Fruit fly (Drosophila melanogaster) whole organism, adult: ENCODE data around the gene CG6739.

Experiments
- CG11617 ChIP-seq: fragments of 200-800 bp; sonication (Bioruptor generic); optimal IDR thresholded peaks from 2 replicates; lab custom pipeline; 2017; ENCODE audit warnings: mild to moderate bottlenecking, missing biosample characterization, missing genetic modification reagents, missing genetic modification characterization
- CG12768 ChIP-seq: fragments of 200-800 bp; sonication (Bioruptor generic); optimal IDR thresholded peaks from 2 replicates; lab custom pipeline; 2017; ENCODE audit warnings: missing biosample characterization, missing genetic modification characterization, mild to moderate bottlenecking, moderate library complexity, missing genetic modification reagents
- CG14711 ChIP-seq: fragments of 200-800 bp; sonication (Bioruptor generic); optimal IDR thresholded peaks from 2 replicates; lab custom pipeline; 2018; ENCODE audit warnings: missing biosample characterization, mild to moderate bottlenecking, missing genetic modification characterization, moderate library complexity
- CG1620 ChIP-seq: fragments of 200-800 bp; sonication (Bioruptor generic); optimal IDR thresholded peaks from 2 replicates; lab custom pipeline; 2016; ENCODE audit warnings: missing biosample characterization, missing genetic modification characterization
- CG33017 ChIP-seq: fragments of 200-800 bp; sonication (Bioruptor generic); optimal IDR thresholded peaks from 2 replicates; lab custom pipeline; 2018; ENCODE audit warnings: missing biosample characterization, mild to moderate bottlenecking, missing genetic modification characterization, moderate library complexity
- CG5204 ChIP-seq: fragments of 200-800 bp; sonication (Bioruptor generic); optimal IDR thresholded peaks from 2 replicates; lab custom pipeline; 2016; ENCODE audit warnings: missing biosample characterization, missing genetic modification characterization
- CG7045 ChIP-seq: fragments of 200-800 bp; sonication (Bioruptor generic); optimal IDR thresholded peaks from 2 replicates; lab custom pipeline; 2017; ENCODE audit warnings: missing biosample characterization, mild to moderate bottlenecking, missing genetic modification characterization
- CG7101 ChIP-seq: fragments of 200-800 bp; sonication (Bioruptor generic); optimal IDR thresholded peaks from 2 replicates; lab custom pipeline; 2018; ENCODE audit warnings: missing biosample characterization, mild to moderate bottlenecking, missing genetic modification characterization, moderate library complexity
- Clk ChIP-seq: fragments of 200-800 bp; sonication (Bioruptor generic); optimal IDR thresholded peaks from 2 replicates; lab custom pipeline; 2017; ENCODE audit warnings: missing biosample characterization, missing genetic modification characterization
- Crg-1 ChIP-seq: fragments of 200-800 bp; sonication (Bioruptor generic); optimal IDR thresholded peaks from 2 replicates; lab custom pipeline; 2016; ENCODE audit warnings: missing biosample characterization, missing genetic modification characterization
- Hr96 ChIP-seq: fragments of 200-800 bp; sonication (Bioruptor generic); optimal IDR thresholded peaks from 2 replicates; lab custom pipeline; 2016; ENCODE audit warnings: missing biosample characterization, missing genetic modification characterization
- Mnt ChIP-seq: fragments of 200-800 bp; sonication (Bioruptor generic); optimal IDR thresholded peaks from 2 replicates; lab custom pipeline; 2016; ENCODE audit warnings: missing biosample characterization, mild to moderate bottlenecking, missing genetic modification characterization
- bab1 ChIP-seq: fragments of 200-800 bp; sonication (Bioruptor generic); optimal IDR thresholded peaks from 3 replicates; lab custom pipeline; 2019; ENCODE audit warnings: missing biosample characterization, mild to moderate bottlenecking, missing genetic modification characterization, moderate library complexity
- cic ChIP-seq: fragments of 200-800 bp; sonication (Bioruptor generic); optimal IDR thresholded peaks from 2 replicates; lab custom pipeline; 2017; ENCODE audit warnings: missing biosample characterization, mild to moderate bottlenecking, missing genetic modification characterization, moderate library complexity
- cnc ChIP-seq, 2 experiments: fragments of >200 bp; optimal IDR thresholded peaks; 2 replicates each; lab custom pipeline; 2017
- kay ChIP-seq: fragments of 200-800 bp; sonication (Bioruptor generic); peaks from one replicate; lab custom pipeline; 2016; ENCODE audit warnings: missing biosample characterization, missing genetic modification characterization, borderline replicate concordance
- ovo ChIP-seq: fragments of 200-800 bp; sonication (Bioruptor generic); optimal IDR thresholded peaks from 2 replicates; lab custom pipeline; 2016; ENCODE audit warnings: missing biosample characterization, missing genetic modification characterization
- pad ChIP-seq: fragments of 200-800 bp; sonication (Bioruptor generic); optimal IDR thresholded peaks from 3 replicates; lab custom pipeline; 2017; ENCODE audit warnings: missing biosample characterization, missing genetic modification characterization, mild to moderate bottlenecking, moderate library complexity, missing genetic modification reagents
- tj ChIP-seq: fragments of 200-800 bp; sonication (Bioruptor generic); optimal IDR thresholded peaks from 3 replicates; lab custom pipeline; 2017; ENCODE audit warnings: missing biosample characterization, mild to moderate bottlenecking, missing genetic modification characterization, moderate library complexity
- toe ChIP-seq: fragments of 200-800 bp; sonication (Bioruptor generic); optimal IDR thresholded peaks from 2 replicates; lab custom pipeline; 2016; ENCODE audit warnings: missing biosample characterization, missing genetic modification characterization

The CG6739 gene

DNA sequence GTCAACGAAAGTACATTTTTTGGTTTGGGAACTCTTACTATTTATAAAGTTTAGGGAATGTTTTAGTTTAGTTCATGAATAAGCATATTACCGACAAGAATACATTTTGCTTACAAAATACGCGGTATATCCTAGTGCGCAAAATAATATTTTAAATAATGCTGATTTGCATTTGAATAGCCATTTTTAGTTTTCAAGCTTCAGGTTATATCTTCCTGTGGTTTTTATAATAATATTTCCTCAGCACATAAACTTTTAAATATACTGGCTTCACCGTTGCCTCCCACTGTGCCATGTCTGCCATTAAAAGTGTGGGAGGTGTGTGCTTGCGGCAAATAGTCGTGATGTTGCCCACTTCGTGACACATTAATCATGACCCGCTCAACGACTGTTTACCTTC lies 51.9 kb downstream of the CG6739 start:
- TF ChIP-seq ovo (GFP tag; lab: Kevin White, UChicago) (no peak), CG1620 (no peak), toe (GFP tag; lab: Kevin White, UChicago) (no peak), Hr96 (GFP tag; lab: Kevin White, UChicago) (no peak), CG5204 (GFP tag; lab: Kevin White, UChicago) (no peak), Crg-1 (GFP tag; lab: Kevin White, UChicago) (no peak), Clk (no peak), pad (no peak), CG33017 (tag; lab: Kevin White, UChicago) (no peak), cnc (optimal IDR thresholded peaks at IDR 0.05; lab: Kevin White, UChicago) (no peak), bab1 (GFP tag; lab: Kevin White, UChicago) (no peak), kay (no peak), CG11617 (GFP tag; lab: Kevin White, UChicago) (no peak), Mnt (GFP tag; lab: Kevin White, UChicago) (no peak), tj (GFP tag; lab: Kevin White, UChicago) (no peak), CG12768 (GFP tag; lab: Kevin White, UChicago) (no peak), CG14711 (tag; lab: Kevin White, UChicago) (no peak)

DNA sequence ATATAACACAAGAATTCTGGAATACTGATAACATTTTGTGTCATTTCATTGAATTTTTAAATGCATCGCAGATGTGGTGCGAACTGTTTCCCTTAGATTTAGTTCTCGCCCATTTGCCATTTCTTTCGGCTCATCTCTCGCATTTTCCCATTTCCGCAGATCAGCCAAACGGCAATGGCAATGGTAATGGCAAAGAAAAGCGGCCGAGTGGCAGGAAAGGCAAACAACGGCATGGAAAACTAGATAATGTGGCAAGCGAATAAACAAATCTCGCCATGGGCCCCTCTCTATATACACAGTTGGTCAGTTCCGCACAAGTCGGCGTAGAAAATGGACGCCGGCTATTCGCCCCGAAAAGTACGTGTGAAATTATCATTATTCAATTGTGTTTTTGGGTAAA lies 57.6 kb downstream of the CG6739 start, which contains the start of gene Myo28B1:
Myo28B1 (plus strand) TSS at position 301 of the 400 bp plus-strand sequence.
- TF ChIP-seq CG7045 (GFP tag; lab: Kevin White, UChicago) (no peak), CG7101 (tag; lab: Kevin White, UChicago) (no peak), cic (no peak), CG14711 (tag; lab: Kevin White, UChicago) (no peak), CG33017 (tag; lab: Kevin White, UChicago) (no peak), CG5204 (GFP tag; lab: Kevin White, UChicago) (no peak)
